Fruit fly (Drosophila melanogaster) whole organism, adult: ENCODE measurements around the gene dsx-c73A.

Source experiments
- CG11617 ChIP-seq: fragments of 200-800 bp; sonication (Bioruptor generic); optimal IDR thresholded peaks from 2 replicates; lab custom pipeline; 2017; ENCODE audit warnings: mild to moderate bottlenecking, missing biosample characterization, missing genetic modification reagents, missing genetic modification characterization
- CG7045 ChIP-seq: fragments of 200-800 bp; sonication (Bioruptor generic); optimal IDR thresholded peaks from 2 replicates; lab custom pipeline; 2017; ENCODE audit warnings: missing biosample characterization, mild to moderate bottlenecking, missing genetic modification characterization
- CG7101 ChIP-seq: fragments of 200-800 bp; sonication (Bioruptor generic); optimal IDR thresholded peaks from 2 replicates; lab custom pipeline; 2018; ENCODE audit warnings: missing biosample characterization, mild to moderate bottlenecking, missing genetic modification characterization, moderate library complexity
- Crg-1 ChIP-seq: fragments of 200-800 bp; sonication (Bioruptor generic); optimal IDR thresholded peaks from 2 replicates; lab custom pipeline; 2016; ENCODE audit warnings: missing biosample characterization, missing genetic modification characterization
- Mnt ChIP-seq: fragments of 200-800 bp; sonication (Bioruptor generic); optimal IDR thresholded peaks from 2 replicates; lab custom pipeline; 2016; ENCODE audit warnings: missing biosample characterization, mild to moderate bottlenecking, missing genetic modification characterization
- bab1 ChIP-seq: fragments of 200-800 bp; sonication (Bioruptor generic); optimal IDR thresholded peaks from 3 replicates; lab custom pipeline; 2019; ENCODE audit warnings: missing biosample characterization, mild to moderate bottlenecking, missing genetic modification characterization, moderate library complexity
- kay ChIP-seq: fragments of 200-800 bp; sonication (Bioruptor generic); peaks from one replicate; lab custom pipeline; 2016; ENCODE audit warnings: missing biosample characterization, missing genetic modification characterization, borderline replicate concordance
- ovo ChIP-seq: fragments of 200-800 bp; sonication (Bioruptor generic); optimal IDR thresholded peaks from 2 replicates; lab custom pipeline; 2016; ENCODE audit warnings: missing biosample characterization, missing genetic modification characterization
- tj ChIP-seq: fragments of 200-800 bp; sonication (Bioruptor generic); optimal IDR thresholded peaks from 3 replicates; lab custom pipeline; 2017; ENCODE audit warnings: missing biosample characterization, mild to moderate bottlenecking, missing genetic modification characterization, moderate library complexity

DNA sequence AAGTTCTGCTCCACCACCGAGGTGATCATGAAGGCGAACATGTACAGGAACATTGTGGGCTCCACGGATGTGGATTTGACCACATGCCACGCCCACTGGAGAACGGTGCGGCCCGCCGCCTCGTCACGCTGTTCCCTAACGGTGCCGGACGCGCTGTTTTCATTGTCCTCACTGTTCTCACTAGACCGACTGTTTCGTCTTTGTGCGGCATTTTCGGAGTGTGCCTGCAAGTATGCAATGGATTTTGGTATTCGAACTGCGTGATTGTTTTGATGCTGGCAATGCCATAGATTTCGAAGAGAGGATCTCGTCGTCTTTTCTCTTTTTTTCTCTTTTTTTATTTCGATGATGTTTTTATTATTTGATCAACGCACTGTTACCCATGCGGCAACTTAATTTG, 42.0 kb upstream of the dsx-c73A start:
- TF ChIP-seq tj (GFP tag; lab: Kevin White, UChicago) (no peak), kay (GFP tag; lab: Kevin White, UChicago) (no peak), ovo (GFP tag; lab: Kevin White, UChicago) (no peak), Mnt (GFP tag; lab: Kevin White, UChicago) (no peak), Crg-1 (GFP tag; lab: Kevin White, UChicago) (no peak), CG11617 (no peak), bab1 (GFP tag; lab: Kevin White, UChicago) (no peak), CG7045 (GFP tag; lab: Kevin White, UChicago) (no peak), CG7101 (no peak)
